Fruit fly (Drosophila melanogaster) S2 (cell line): ENCODE results near the gene Hk.

Experiments used
- CG8478 ChIP-seq: fragments of >200 bp; optimal IDR thresholded peaks from 2 replicates; lab custom pipeline; 2018
- CTCF ChIP-seq, 2 experiments: fragments of >200 bp; optimal IDR thresholded peaks; 2 replicates each; lab custom pipeline; 2018

DNA sequence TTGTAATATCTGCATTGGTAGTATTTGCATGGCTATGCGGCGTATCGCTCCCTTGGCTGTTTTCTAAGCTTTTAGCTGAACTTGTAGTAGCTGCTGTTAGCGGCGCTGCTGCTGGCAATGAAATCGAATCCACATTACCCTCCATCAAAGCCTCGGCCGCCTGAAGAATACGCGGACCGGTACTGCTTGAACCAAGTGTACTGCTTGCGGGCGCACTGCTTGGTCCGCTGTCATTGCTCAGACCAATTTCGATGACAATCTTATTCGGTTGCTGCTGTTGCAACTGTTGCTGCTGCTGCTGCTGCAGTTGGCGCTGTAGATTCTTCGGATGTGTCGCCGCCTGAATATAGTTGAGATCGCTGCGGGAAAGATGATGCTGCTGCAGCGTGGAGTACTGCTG lies 44.7 kb upstream of the Hk start:
- no peak for TF ChIP-seq CG8478 (lab: Kevin White, UChicago)
- no peak for TF ChIP-seq CTCF (optimal IDR thresholded peaks at IDR 0.05; lab: Kevin White, UChicago)
